Worm (Caenorhabditis elegans) whole organism, L2 larva: ENCODE measurements around the gene ifta-1.

ENCODE experiments used
- ama-1 ChIP-seq: fragments of 150-350 bp; optimal IDR thresholded peaks from 2 replicates; lab custom pipeline; 2018; ENCODE audit warnings: inconsistent platforms
- ceh-82 ChIP-seq: fragments of 150-350 bp; optimal IDR thresholded peaks from 2 replicates; lab custom pipeline; 2014; ENCODE audit warnings: missing biosample characterization, missing genetic modification characterization
- elt-3 ChIP-seq: sonication (generic microtip); optimal IDR thresholded peaks from 2 replicates; lab custom pipeline; 2017; ENCODE audit warnings: missing biosample characterization, missing genetic modification characterization
- lin-39 ChIP-seq: fragments of 150-350 bp; optimal IDR thresholded peaks from 2 replicates; lab custom pipeline; 2014; ENCODE audit warnings: missing biosample characterization, missing genetic modification reagents, missing genetic modification characterization
- lsy-2 ChIP-seq, 2 experiments: fragments of 150-350 bp in 1 of 2; sonication (generic microtip) in 1 of 2; optimal IDR thresholded peaks; 2 replicates each; lab custom pipeline; 2014 to 2017; ENCODE audit warnings: missing biosample characterization in 2 of 2, missing genetic modification characterization in 2 of 2
- nhr-11 ChIP-seq: fragments of 150-350 bp; optimal IDR thresholded peaks from 2 replicates; lab custom pipeline; 2014; ENCODE audit warnings: missing biosample characterization, missing genetic modification characterization
- nhr-25 ChIP-seq: fragments of 150-350 bp; sonication (generic microtip); optimal IDR thresholded peaks from 3 replicates; lab custom pipeline; 2014; ENCODE audit warnings: missing biosample characterization, missing genetic modification characterization
- skn-1 ChIP-seq: sonication (generic microtip); optimal IDR thresholded peaks from 2 replicates; lab custom pipeline; 2017; ENCODE audit warnings: missing biosample characterization, missing genetic modification characterization
- unc-62 ChIP-seq: fragments of 150-350 bp; optimal IDR thresholded peaks from 2 replicates; lab custom pipeline; 2014; ENCODE audit warnings: missing biosample characterization, missing genetic modification reagents, missing genetic modification characterization
- zag-1 ChIP-seq: fragments of 150-350 bp; optimal IDR thresholded peaks from 2 replicates; lab custom pipeline; 2014; ENCODE audit warnings: missing biosample characterization, missing genetic modification characterization
- ztf-11 ChIP-seq: sonication (generic microtip); optimal IDR thresholded peaks from 2 replicates; lab custom pipeline; 2017; ENCODE audit warnings: missing biosample characterization, missing genetic modification characterization
- ztf-4 ChIP-seq: fragments of 150-350 bp; optimal IDR thresholded peaks from 2 replicates; lab custom pipeline; 2014; ENCODE audit warnings: missing biosample characterization, missing genetic modification characterization

DNA sequence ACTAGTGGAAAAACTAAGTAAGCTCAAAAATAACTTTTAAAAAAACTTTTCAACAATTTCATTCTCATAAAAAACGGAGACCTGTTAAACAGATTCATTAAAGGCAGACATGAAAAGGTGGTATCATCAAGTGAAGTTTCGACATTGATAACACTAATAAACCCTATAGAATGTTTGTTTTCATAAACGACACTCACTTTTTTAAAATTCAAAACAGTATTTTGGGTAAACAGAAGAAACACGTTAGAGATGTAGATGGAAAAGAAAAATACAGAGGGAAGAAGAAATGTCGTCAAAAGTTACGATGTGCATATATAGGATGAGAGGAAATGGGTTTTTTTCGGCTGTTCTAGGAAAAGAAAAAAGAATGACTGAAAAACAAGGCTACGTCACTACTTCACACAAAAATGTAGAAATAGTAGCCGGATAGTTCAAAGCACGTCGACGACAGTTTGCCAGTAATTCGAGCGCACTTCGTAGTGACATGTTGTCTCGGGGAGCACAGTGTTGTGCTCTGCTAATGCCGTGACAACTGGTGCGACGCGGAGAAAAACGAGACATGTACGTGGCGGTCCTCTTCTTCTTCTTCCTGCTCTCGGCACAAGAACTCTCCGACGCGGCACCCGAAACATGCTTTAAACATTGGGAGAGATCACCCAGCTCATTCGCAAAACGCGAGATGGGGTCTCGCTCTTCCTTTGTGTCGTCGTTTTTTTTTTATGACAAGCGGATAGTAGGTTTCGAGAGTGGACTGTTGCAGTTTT lies 43.3 kb downstream of the ifta-1 start:
- TF ChIP-seq ama-1 (no peak), lsy-2 (tag; optimal IDR thresholded peaks at IDR 0.05; lab: Kevin White, UChicago) (no peak), elt-3 (tag; lab: Kevin White, UChicago) (no peak), ceh-82 (tag; lab: Kevin White, UChicago) (no peak), nhr-11 (no peak), zag-1 (tag; lab: Kevin White, UChicago) (no peak), lin-39 (tag; lab: Kevin White, UChicago) (no peak), nhr-25 (no peak), ztf-11 (tag; lab: Kevin White, UChicago) (no peak), skn-1 (no peak), unc-62 (no peak), ztf-4 (tag; lab: Kevin White, UChicago) (no peak)
